Worm (Caenorhabditis elegans) whole organism, early embryonic: ENCODE measurements around the gene F19C7.8.

Source experiments
- aly-1 ChIP-seq: sonication (generic microtip); optimal IDR thresholded peaks from 2 replicates; lab custom pipeline; 2016; ENCODE audit warnings: missing genetic modification characterization, missing compliant biosample characterization
- ama-1 ChIP-seq: fragments of 150-350 bp; optimal IDR thresholded peaks from 2 replicates; lab custom pipeline; 2014
- ceh-36 ChIP-seq: sonication (generic microtip); optimal IDR thresholded peaks from 2 replicates; lab custom pipeline; 2016; ENCODE audit warnings: missing genetic modification characterization, inconsistent platforms, missing compliant biosample characterization
- flt-1 ChIP-seq: fragments of 200-800 bp; sonication (Bioruptor generic); IDR thresholded peaks from 2 replicates; pipeline ENCODE4 v1.3.6; 2022; ENCODE audit warnings: missing genetic modification characterization, missing compliant biosample characterization
- hmg-4 ChIP-seq: fragments of 200-800 bp; sonication (Bioruptor generic); optimal IDR thresholded peaks from 2 replicates; lab custom pipeline; 2018; ENCODE audit warnings: mild to moderate bottlenecking, missing genetic modification characterization, missing compliant biosample characterization
- pes-1 ChIP-seq: fragments of 200-800 bp; sonication (Bioruptor generic); IDR thresholded peaks from 2 replicates; pipeline ENCODE4 v1.3.6; 2022; ENCODE audit warnings: missing genetic modification reagents, missing genetic modification characterization, missing compliant biosample characterization
- scrt-1 ChIP-seq: fragments of 200-800 bp; sonication (Bioruptor generic); IDR thresholded peaks from 2 replicates; pipeline ENCODE4 v1.3.6; 2022; ENCODE audit warnings: missing genetic modification characterization, missing compliant biosample characterization
- tbx-11 ChIP-seq: fragments of 200-800 bp; sonication (Bioruptor generic); IDR thresholded peaks from 2 replicates; pipeline ENCODE4 v1.3.6; 2022; ENCODE audit warnings: missing genetic modification characterization, missing compliant biosample characterization
- tbx-37 ChIP-seq: fragments of 200-800 bp; sonication (Bioruptor generic); conservative IDR thresholded peaks from 2 replicates; pipeline ENCODE4 v1.3.6; 2022; ENCODE audit warnings: missing genetic modification reagents, missing genetic modification characterization, missing compliant biosample characterization
- tra-4 ChIP-seq: sonication (generic microtip); optimal IDR thresholded peaks from 2 replicates; lab custom pipeline; 2017; ENCODE audit warnings: missing genetic modification characterization, missing compliant biosample characterization

DNA sequence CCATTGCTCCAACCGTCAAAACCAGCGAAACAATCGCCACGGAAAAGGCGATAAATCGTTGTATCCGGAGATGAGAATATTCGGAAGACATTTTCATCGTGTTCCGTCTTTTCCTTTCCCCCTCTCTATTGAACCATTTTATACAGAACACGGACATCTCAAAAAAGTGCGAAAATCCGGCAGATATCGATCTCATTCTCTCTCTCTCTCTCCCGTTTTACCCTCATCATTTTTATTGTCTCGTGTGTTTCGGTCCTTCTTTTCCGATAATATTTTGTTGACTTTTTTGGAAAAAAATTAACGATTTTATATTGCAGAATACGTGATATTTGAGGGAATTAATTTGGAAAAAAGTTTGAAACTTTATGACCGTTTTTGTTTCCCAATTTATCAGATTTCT, 28.3 kb downstream of the F19C7.8 start, which contains the start of gene col-110:
- TF ChIP-seq ama-1 (lab: Kevin White, UChicago) (no peak), scrt-1 (GFP tag; lab: Robert Waterston, UW) (no peak), ceh-36 (tag; lab: Kevin White, UChicago) (no peak), tbx-37 (GFP tag; lab: Robert Waterston, UW) (no peak), hmg-4 (GFP tag; lab: Kevin White, UChicago) (no peak), pes-1 (GFP tag; lab: Robert Waterston, UW) (no peak), aly-1 (no peak), flt-1 (GFP tag; lab: Robert Waterston, UW) (no peak), tra-4 (no peak), tbx-11 (GFP tag; lab: Robert Waterston, UW) (no peak)
